Worm (Caenorhabditis elegans): Measurements from ENCODE around the gene W03G1.5.

ce11 chrIV:455484-455883, 50.8 kb downstream of the W03G1.5 start, which contains the start of gene M04G7.1:
- no peak for TF ChIP-seq T22C8.4 (GFP tag; IDR thresholded peaks at IDR 0.05)
- TF ChIP-seq flt-1 (GFP tag; IDR thresholded peaks at IDR 0.05): no peak
- no peak for TF ChIP-seq ztf-23 (GFP tag; IDR thresholded peaks at IDR 0.05)
- TF ChIP-seq ref-1 (GFP tag; conservative IDR thresholded peaks at IDR 0.05): no peak
- TF ChIP-seq tab-1 (GFP tag; IDR thresholded peaks at IDR 0.05): no peak
- no peak for TF ChIP-seq cog-1 (tag; optimal IDR thresholded peaks at IDR 0.05)

Data from whole organism, midembryonic.